Worm (Caenorhabditis elegans): ENCODE measurements around the gene T20B12.4.

ce11 chrIII:7353871-7354270 is 13.6 kb upstream of the T20B12.4 start, which contains the start of gene F08F8.9:
- TF ChIP-seq him-1 (tag; optimal IDR thresholded peaks at IDR 0.05) (no peak), dao-5 (tag; optimal IDR thresholded peaks at IDR 0.05) (no peak), W03F9.2 (tag; optimal IDR thresholded peaks at IDR 0.05) (no peak)

Measured in whole organism, L4/young adult.